Worm (Caenorhabditis elegans) whole organism, L4/young adult: Measurements from ENCODE around the gene sra-13.

Source experiments
- W03F9.2 ChIP-seq: fragments of 150-350 bp; optimal IDR thresholded peaks from 2 replicates; lab custom pipeline; 2014; ENCODE audit warnings: missing biosample characterization, missing genetic modification characterization
- dao-5 ChIP-seq: sonication (generic microtip); optimal IDR thresholded peaks from 2 replicates; lab custom pipeline; 2016; ENCODE audit warnings: missing genotype, missing genetic modification characterization, moderate library complexity, missing compliant biosample characterization

- no peak for TF ChIP-seq dao-5 (tag; lab: Kevin White, UChicago)
- no peak for TF ChIP-seq W03F9.2 (tag; lab: Kevin White, UChicago)
These were observed 24.6 kb upstream of the sra-13 start for ce11 chrII:8382880-8383279.
